Worm (Caenorhabditis elegans) whole organism, L3 larva: ENCODE data around the gene lect-2.

Experiments used
- ama-1 ChIP-seq: fragments of 150-350 bp; optimal IDR thresholded peaks from 2 replicates; lab custom pipeline; 2018
- nhr-28 ChIP-seq: fragments of 150-350 bp; optimal IDR thresholded peaks from 2 replicates; lab custom pipeline; 2014; ENCODE audit warnings: missing biosample characterization, missing genetic modification characterization
- nhr-77 ChIP-seq: fragments of 150-350 bp; optimal IDR thresholded peaks from 2 replicates; lab custom pipeline; 2014; ENCODE audit warnings: missing biosample characterization, missing genetic modification characterization
- pqm-1 ChIP-seq: fragments of 150-350 bp; optimal IDR thresholded peaks from 2 replicates; lab custom pipeline; 2017; ENCODE audit warnings: missing biosample characterization, missing genetic modification characterization, inconsistent platforms
- unc-39 ChIP-seq: sonication (generic microtip); optimal IDR thresholded peaks from 4 replicates; lab custom pipeline; 2017; ENCODE audit warnings: missing biosample characterization, missing genetic modification characterization
- unc-62 ChIP-seq: fragments of 150-350 bp; sonication (generic microtip); optimal IDR thresholded peaks from 4 replicates; lab custom pipeline; 2014; ENCODE audit warnings: missing biosample characterization, missing genetic modification reagents, missing genetic modification characterization

- TF ChIP-seq unc-39 (tag; lab: Kevin White, UChicago) (no peak), unc-62 (GFP tag; lab: Kevin White, UChicago) (no peak), nhr-77 (tag; lab: Kevin White, UChicago) (no peak), nhr-28 (tag; lab: Kevin White, UChicago) (no peak), pqm-1 (tag; lab: Kevin White, UChicago) (no peak), ama-1 (lab: Kevin White, UChicago) (no peak)
Measured at ce11 chrII:5828486-5828885, 38.0 kb downstream of the lect-2 start, which contains the start of gene ZK1248.11.
